Worm (Caenorhabditis elegans): ENCODE data around the gene rod-1.

Gene rod-1

ce11 chrIV:7506711-7507110 lies 28.5 kb downstream of the rod-1 start:
- no peak for TF ChIP-seq unc-62 (GFP tag; optimal IDR thresholded peaks at IDR 0.05)

ce11 chrIV:7507305-7507704 lies 29.1 kb downstream of the rod-1 start:
- TF ChIP-seq unc-62 (GFP tag; optimal IDR thresholded peaks at IDR 0.05), result no peak

- no peak for TF ChIP-seq unc-62 (GFP tag; optimal IDR thresholded peaks at IDR 0.05)
Measured at ce11 chrIV:7507841-7508509, 29.7 kb downstream of the rod-1 start, which contains the start of the genes vdac-1 and R05G6.5. Gene vdac-1, minus strand, starts transcription at chrIV:7507891. Gene R05G6.5, plus strand, starts transcription at chrIV:7508367.

- TF ChIP-seq unc-62 (GFP tag; optimal IDR thresholded peaks at IDR 0.05), result no peak
Measured at ce11 chrIV:7508850-7509249, 30.6 kb downstream of the rod-1 start.

- TF ChIP-seq unc-62 (GFP tag; optimal IDR thresholded peaks at IDR 0.05), result no peak
Measured at ce11 chrIV:7510829-7511228, 32.6 kb downstream of the rod-1 start.

- no peak for TF ChIP-seq unc-62 (GFP tag; optimal IDR thresholded peaks at IDR 0.05)
Measured at ce11 chrIV:7512617-7513233, 34.5 kb downstream of the rod-1 start, which contains the start of the genes plc-4 and R05G6.4. Gene plc-4, minus strand, starts transcription at chrIV:7512667. Gene R05G6.4, plus strand, starts transcription at chrIV:7513233.

- no peak for TF ChIP-seq unc-62 (GFP tag; optimal IDR thresholded peaks at IDR 0.05)
Measured at ce11 chrIV:7516167-7516566, 37.9 kb downstream of the rod-1 start, which contains the start of the genes R05G6.9 and R05G6.3. Gene R05G6.9, minus strand, starts transcription at chrIV:7516267. Gene R05G6.3, plus strand, starts transcription at chrIV:7516552.

ce11 chrIV:7520258-7520657 lies 42.0 kb downstream of the rod-1 start:
- TF ChIP-seq unc-62 (GFP tag; optimal IDR thresholded peaks at IDR 0.05), result no peak

ce11 chrIV:7520841-7521240 lies 42.6 kb downstream of the rod-1 start:
- TF ChIP-seq unc-62 (GFP tag; optimal IDR thresholded peaks at IDR 0.05), result no peak

ce11 chrIV:7521591-7521990 lies 43.3 kb downstream of the rod-1 start:
- no peak for TF ChIP-seq unc-62 (GFP tag; optimal IDR thresholded peaks at IDR 0.05)

ce11 chrIV:7523744-7524143 lies 45.5 kb downstream of the rod-1 start:
- TF ChIP-seq unc-62 (GFP tag; optimal IDR thresholded peaks at IDR 0.05), result no peak

- TF ChIP-seq unc-62 (GFP tag; optimal IDR thresholded peaks at IDR 0.05), result no peak
Measured at ce11 chrIV:7530226-7531070, 52.2 kb downstream of the rod-1 start.

- TF ChIP-seq unc-62 (GFP tag; optimal IDR thresholded peaks at IDR 0.05), result no peak
Measured at ce11 chrIV:7532360-7532759, 54.1 kb downstream of the rod-1 start, which contains the start of gene R05G6.1. Gene R05G6.1, plus strand, starts transcription at chrIV:7532660.

All from whole organism, dauer.